Fruit fly (Drosophila melanogaster): Measurements from ENCODE around the gene mats.
A peak's percentile ranks its signal among the peaks of the same experiment; 100 is the strongest.

Gene mats

DNA sequence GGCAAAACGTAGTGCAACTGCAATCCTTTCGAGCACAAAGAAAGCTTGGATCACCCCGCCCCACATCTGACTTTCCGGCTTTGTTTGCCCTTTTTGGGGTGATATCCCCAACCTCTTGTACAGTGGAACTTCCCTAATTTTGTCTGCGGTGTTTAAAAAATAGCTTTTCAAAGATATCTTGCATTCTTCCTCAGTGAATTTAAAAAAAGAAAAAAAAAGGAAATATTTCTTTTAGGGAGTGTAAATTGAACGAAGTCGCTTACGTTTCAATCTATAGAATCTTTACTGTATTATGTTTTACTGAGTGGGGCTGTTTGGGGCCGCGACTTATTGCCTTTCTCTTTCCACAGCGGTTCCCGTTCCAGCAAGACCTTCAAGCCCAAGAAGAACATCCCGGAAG, 657 bp downstream of the mats start (continued):
- TF ChIP-seq CG6276 (GFP tag; optimal IDR thresholded peaks at IDR 0.05) (no peak), CG4318 (GFP tag; optimal IDR thresholded peaks at IDR 0.05) (no peak), CG6808 (GFP tag; optimal IDR thresholded peaks at IDR 0.05) (peak; percentile 24), Hr39 (GFP tag; optimal IDR thresholded peaks at IDR 0.05) (peak; percentile 86), cyc (GFP tag; optimal IDR thresholded peaks at IDR 0.05) (peak; percentile 84), CG3919 (GFP tag; optimal IDR thresholded peaks at IDR 0.05) (peak; percentile 74), CG34406 (GFP tag; optimal IDR thresholded peaks at IDR 0.05) (peak; percentile 72), Blimp-1 (GFP tag; optimal IDR thresholded peaks at IDR 0.05) (peak; percentile 33), spab (GFP tag; optimal IDR thresholded peaks at IDR 0.05) (no peak), achi (GFP tag; optimal IDR thresholded peaks at IDR 0.05) (peak; percentile 69), Ets21C (GFP tag; optimal IDR thresholded peaks at IDR 0.05) (peak; percentile 73), dac (GFP tag; optimal IDR thresholded peaks at IDR 0.05) (no peak), CG1621 (tag; optimal IDR thresholded peaks at IDR 0.05) (no peak), Eip93F (GFP tag; optimal IDR thresholded peaks at IDR 0.05) (peak; percentile 24), Lpt (GFP tag; optimal IDR thresholded peaks at IDR 0.05) (no peak), Eip78C (GFP tag) (peak; percentile 88), CG11762 (GFP tag; optimal IDR thresholded peaks at IDR 0.05; ENCODE audit: insufficient read depth) (peak; percentile 24), CG11902 (GFP tag; optimal IDR thresholded peaks at IDR 0.05) (peak; percentile 68), fkh (GFP tag; optimal IDR thresholded peaks at IDR 0.05) (no peak), Hr4 (GFP tag; optimal IDR thresholded peaks at IDR 0.05) (no peak), dsx (GFP tag; optimal IDR thresholded peaks at IDR 0.05; ENCODE audit: poor library complexity, severe bottlenecking) (no peak), CG15336 (GFP tag; IDR thresholded peaks at IDR 0.05) (peak; percentile 82; the same call in 1 of the 2 replicates), topi (GFP tag; optimal IDR thresholded peaks at IDR 0.05) (peak; percentile 83), Gug (GFP tag; IDR thresholded peaks at IDR 0.05) (peak; percentile 41; the same call in 1 of the 2 replicates), CG32006 (GFP tag; optimal IDR thresholded peaks at IDR 0.05) (no peak), fd59A (GFP tag; optimal IDR thresholded peaks at IDR 0.05) (no peak), pdm3 (GFP tag; optimal IDR thresholded peaks at IDR 0.05) (peak; percentile 77), CG31627 (GFP tag; optimal IDR thresholded peaks at IDR 0.05) (peak; percentile 87), CG16779 (tag; optimal IDR thresholded peaks at IDR 0.05) (peak; percentile 27), CG11294 (GFP tag; IDR thresholded peaks at IDR 0.05) (peak; percentile 35; the same call in 1 of the 2 replicates), Ets96B (tag; optimal IDR thresholded peaks at IDR 0.05) (peak; percentile 55), Hr38 (GFP tag; optimal IDR thresholded peaks at IDR 0.05) (no peak), svp (GFP tag) (peak; percentile 95), CG9139 (GFP tag; optimal IDR thresholded peaks at IDR 0.05) (no peak), CG6163 (GFP tag; IDR thresholded peaks at IDR 0.05) (peak; percentile 86), CG6792 (GFP tag; optimal IDR thresholded peaks at IDR 0.05) (peak; percentile 80), eg (GFP tag; IDR thresholded peaks at IDR 0.05) (peak; percentile 88), CG7368 (GFP tag; optimal IDR thresholded peaks at IDR 0.05) (no peak)

DNA sequence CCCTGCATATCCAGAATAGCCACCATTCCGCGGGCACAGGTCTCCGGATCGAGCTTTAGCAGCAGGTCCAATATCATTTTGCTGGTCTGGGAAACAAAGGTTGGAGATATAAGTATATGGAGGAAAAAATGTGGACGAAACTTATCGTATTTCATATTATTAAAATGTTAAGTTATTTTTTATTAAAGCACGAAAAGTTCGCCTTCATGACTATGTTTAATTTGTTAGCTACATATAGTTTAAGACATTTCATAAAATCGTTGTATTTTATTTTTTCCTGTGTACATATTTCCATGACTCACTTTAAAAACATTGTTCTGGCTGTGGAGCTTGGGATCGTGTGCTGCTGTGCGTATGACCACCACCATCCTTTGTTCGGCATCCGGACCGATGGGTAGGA, 3.0 kb downstream of the mats start:
- TF ChIP-seq Eip78C (GFP tag) (peak; percentile 92), CG9139 (GFP tag; optimal IDR thresholded peaks at IDR 0.05) (no peak), CG6792 (GFP tag; optimal IDR thresholded peaks at IDR 0.05) (peak; percentile 56), eg (GFP tag; IDR thresholded peaks at IDR 0.05) (peak; percentile 48; the same call in 1 of the 3 replicates), OdsH (GFP tag; optimal IDR thresholded peaks at IDR 0.05) (peak; percentile 59), CG10669 (GFP tag; optimal IDR thresholded peaks at IDR 0.05) (peak; percentile 45), CG11902 (GFP tag; optimal IDR thresholded peaks at IDR 0.05) (peak; percentile 14), Met (GFP tag; optimal IDR thresholded peaks at IDR 0.05) (peak; percentile 69), achi (GFP tag; optimal IDR thresholded peaks at IDR 0.05) (peak; percentile 37), Ets21C (GFP tag; optimal IDR thresholded peaks at IDR 0.05) (no peak), CG6808 (GFP tag; optimal IDR thresholded peaks at IDR 0.05) (peak; percentile 38), svp (GFP tag) (peak; percentile 88), Sox14 (GFP tag; optimal IDR thresholded peaks at IDR 0.05) (peak; percentile 66), CG7368 (GFP tag; optimal IDR thresholded peaks at IDR 0.05) (peak; percentile 10), CG16779 (tag; optimal IDR thresholded peaks at IDR 0.05) (no peak), CG15336 (GFP tag; IDR thresholded peaks at IDR 0.05) (peak; percentile 35; the same call in 1 of the 2 replicates), fd59A (GFP tag; optimal IDR thresholded peaks at IDR 0.05) (no peak), CG10631 (GFP tag; optimal IDR thresholded peaks at IDR 0.05) (peak; percentile 52), cyc (GFP tag; optimal IDR thresholded peaks at IDR 0.05) (peak; percentile 59), Smox (GFP tag; optimal IDR thresholded peaks at IDR 0.05) (peak; percentile 61), Eip75B (GFP tag; optimal IDR thresholded peaks at IDR 0.05) (peak; percentile 51), Sox15 (GFP tag; optimal IDR thresholded peaks at IDR 0.05) (no peak), CG3919 (GFP tag; optimal IDR thresholded peaks at IDR 0.05) (peak; percentile 53), lz (GFP tag; optimal IDR thresholded peaks at IDR 0.05) (peak; percentile 60), esn (GFP tag; optimal IDR thresholded peaks at IDR 0.05) (peak; percentile 80), CG32006 (GFP tag; optimal IDR thresholded peaks at IDR 0.05) (no peak), dsx (GFP tag; optimal IDR thresholded peaks at IDR 0.05; ENCODE audit: poor library complexity, severe bottlenecking) (peak; percentile 38), fkh (GFP tag; optimal IDR thresholded peaks at IDR 0.05) (no peak), Ets96B (tag; optimal IDR thresholded peaks at IDR 0.05) (peak; percentile 54), topi (GFP tag; optimal IDR thresholded peaks at IDR 0.05) (peak; percentile 77), Hr39 (GFP tag; optimal IDR thresholded peaks at IDR 0.05) (peak; percentile 34)
